Worm (Caenorhabditis elegans) whole organism, L2 larva: ENCODE measurements around the gene C11E4.6.

ENCODE experiments used
- ama-1 ChIP-seq: fragments of 150-350 bp; optimal IDR thresholded peaks from 2 replicates; lab custom pipeline; 2018; ENCODE audit warnings: inconsistent platforms
- dmd-4 ChIP-seq: sonication (generic microtip); optimal IDR thresholded peaks from 2 replicates; lab custom pipeline; 2017; ENCODE audit warnings: missing biosample characterization, missing genetic modification characterization
- elt-1 ChIP-seq: fragments of 150-350 bp; optimal IDR thresholded peaks from 2 replicates; lab custom pipeline; 2014; ENCODE audit warnings: missing biosample characterization, missing genetic modification characterization
- fos-1 ChIP-seq: fragments of 150-350 bp; optimal IDR thresholded peaks from 2 replicates; lab custom pipeline; 2014; ENCODE audit warnings: missing biosample characterization, missing genetic modification characterization
- lin-13 ChIP-seq: fragments of 150-350 bp; optimal IDR thresholded peaks from 2 replicates; lab custom pipeline; 2014; ENCODE audit warnings: missing biosample characterization, missing genetic modification reagents, missing genetic modification characterization
- mdl-1 ChIP-seq, 2 experiments: fragments of 150-350 bp in 1 of 2; sonication (generic microtip) in 1 of 2; optimal IDR thresholded peaks; 2 replicates each; lab custom pipeline; 2017; ENCODE audit warnings: missing biosample characterization in 2 of 2, missing genetic modification characterization in 2 of 2
- nhr-11 ChIP-seq: fragments of 150-350 bp; optimal IDR thresholded peaks from 2 replicates; lab custom pipeline; 2014; ENCODE audit warnings: missing biosample characterization, missing genetic modification characterization
- nhr-25 ChIP-seq: fragments of 150-350 bp; sonication (generic microtip); optimal IDR thresholded peaks from 3 replicates; lab custom pipeline; 2014; ENCODE audit warnings: missing biosample characterization, missing genetic modification characterization
- sem-4 ChIP-seq: fragments of 150-350 bp; optimal IDR thresholded peaks from 2 replicates; lab custom pipeline; 2014; ENCODE audit warnings: missing biosample characterization, missing genetic modification reagents, missing genetic modification characterization
- skn-1 ChIP-seq: sonication (generic microtip); optimal IDR thresholded peaks from 2 replicates; lab custom pipeline; 2017; ENCODE audit warnings: missing biosample characterization, missing genetic modification characterization
- sma-3 ChIP-seq: sonication (generic microtip); optimal IDR thresholded peaks from 2 replicates; lab custom pipeline; 2016; ENCODE audit warnings: missing genetic modification reagents, missing genetic modification characterization, missing compliant biosample characterization
- unc-62 ChIP-seq: fragments of 150-350 bp; optimal IDR thresholded peaks from 2 replicates; lab custom pipeline; 2014; ENCODE audit warnings: missing biosample characterization, missing genetic modification reagents, missing genetic modification characterization

DNA sequence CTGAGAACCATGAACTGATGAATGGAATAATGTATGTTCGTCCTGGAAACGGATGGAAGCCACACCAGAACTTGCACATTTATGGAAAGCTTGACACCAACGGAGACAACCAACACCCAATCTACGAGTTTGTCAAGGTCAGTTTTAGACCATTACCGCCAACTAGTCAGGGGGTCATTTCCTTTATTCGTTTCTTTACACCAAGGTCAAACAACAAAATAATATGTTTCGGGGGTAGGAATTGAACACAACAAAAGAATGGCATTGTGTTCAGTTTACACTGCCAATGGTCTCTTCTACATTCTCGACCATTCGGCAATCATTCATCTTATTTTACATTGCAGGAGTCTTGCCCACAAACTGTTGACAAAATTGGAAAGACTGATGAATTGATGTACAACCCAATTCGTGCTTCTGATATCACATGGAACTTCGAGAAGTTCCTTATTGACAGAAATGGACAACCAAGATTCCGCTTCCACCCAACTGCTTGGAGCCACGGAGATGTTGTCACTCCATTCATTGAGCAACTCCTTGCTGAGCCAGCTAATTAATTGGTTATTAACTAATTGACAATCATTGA lies 24.7 kb upstream of the C11E4.6 start:
- TF ChIP-seq skn-1, result no peak
- no peak for TF ChIP-seq ama-1
- no peak for TF ChIP-seq fos-1 (tag; lab: Kevin White, UChicago)
- no peak for TF ChIP-seq unc-62 (GFP tag; lab: Kevin White, UChicago)
- no peak for TF ChIP-seq sem-4 (tag; lab: Kevin White, UChicago)
- no peak for TF ChIP-seq lin-13 (GFP tag; lab: Kevin White, UChicago)
- peak; percentile 53 for TF ChIP-seq nhr-25 (tag; lab: Kevin White, UChicago)
- TF ChIP-seq elt-1 (tag; lab: Kevin White, UChicago), result no peak
- TF ChIP-seq sma-3, result no peak
- TF ChIP-seq nhr-11 (tag; lab: Kevin White, UChicago), result no peak
- TF ChIP-seq dmd-4 (tag; lab: Kevin White, UChicago), result no peak
- no peak for TF ChIP-seq mdl-1 (tag; optimal IDR thresholded peaks at IDR 0.05; lab: Kevin White, UChicago)
